Worm (Caenorhabditis elegans) whole organism, L1 larva: ENCODE results near the gene K08D8.3.

ENCODE experiments used
- F16B12.6 ChIP-seq: fragments of 150-350 bp; optimal IDR thresholded peaks from 2 replicates; lab custom pipeline; 2014; ENCODE audit warnings: missing biosample characterization, missing genetic modification characterization
- aha-1 ChIP-seq: fragments of 150-350 bp; optimal IDR thresholded peaks from 2 replicates; lab custom pipeline; 2014; ENCODE audit warnings: missing biosample characterization, missing genetic modification characterization
- ceh-82 ChIP-seq, 3 experiments: fragments of 150-350 bp in 1 of 3; sonication (generic microtip) in 2 of 3; optimal IDR thresholded peaks; 2 replicates each; lab custom pipeline; 2014 to 2017; ENCODE audit warnings: missing biosample characterization in 3 of 3, missing genetic modification characterization in 3 of 3
- efl-3 ChIP-seq: fragments of 200-800 bp; sonication (Bioruptor generic); optimal IDR thresholded peaks from 2 replicates; lab custom pipeline; 2018; ENCODE audit warnings: mild to moderate bottlenecking, missing genetic modification characterization, missing compliant biosample characterization
- egl-27 ChIP-seq, 2 experiments: fragments of 150-350 bp in 1 of 2; sonication (generic microtip); optimal IDR thresholded peaks; 3 replicates each; lab custom pipeline; 2017 to 2018; ENCODE audit warnings: missing biosample characterization in 2 of 2, missing genetic modification characterization in 2 of 2, missing genetic modification reagents in 2 of 2
- elt-2 ChIP-seq: sonication (generic microtip); optimal IDR thresholded peaks from 2 replicates; lab custom pipeline; 2016; ENCODE audit warnings: missing genetic modification characterization, mild to moderate bottlenecking, inconsistent platforms, missing compliant biosample characterization, missing genetic modification reagents
- fos-1 ChIP-seq: fragments of 150-350 bp; optimal IDR thresholded peaks from 2 replicates; lab custom pipeline; 2014; ENCODE audit warnings: missing biosample characterization, missing genetic modification characterization
- lin-39 ChIP-seq: fragments of 150-350 bp; optimal IDR thresholded peaks from 2 replicates; lab custom pipeline; 2014; ENCODE audit warnings: missing biosample characterization, missing genetic modification reagents, missing genetic modification characterization
- nhr-20 ChIP-seq: sonication (generic microtip); optimal IDR thresholded peaks from 2 replicates; lab custom pipeline; 2016; ENCODE audit warnings: mild to moderate bottlenecking, missing genetic modification characterization, missing compliant biosample characterization
- snpc-4 ChIP-seq: fragments of 150-350 bp; optimal IDR thresholded peaks from 2 replicates; lab custom pipeline; 2014; ENCODE audit warnings: missing biosample characterization, missing genetic modification characterization
- tlp-1 ChIP-seq: fragments of 150-350 bp; optimal IDR thresholded peaks from 2 replicates; lab custom pipeline; 2014; ENCODE audit warnings: missing biosample characterization, missing genetic modification characterization
- unc-130 ChIP-seq: fragments of 150-350 bp; optimal IDR thresholded peaks from 2 replicates; lab custom pipeline; 2017; ENCODE audit warnings: missing biosample characterization, missing genetic modification characterization, inconsistent platforms
- unc-62 ChIP-seq: fragments of 150-350 bp; optimal IDR thresholded peaks from 2 replicates; lab custom pipeline; 2014; ENCODE audit warnings: missing biosample characterization, missing genetic modification reagents, missing genetic modification characterization
- zag-1 ChIP-seq: fragments of 150-350 bp; optimal IDR thresholded peaks from 2 replicates; lab custom pipeline; 2014; ENCODE audit warnings: missing biosample characterization, missing genetic modification characterization

- no peak for TF ChIP-seq egl-27 (tag; optimal IDR thresholded peaks at IDR 0.05; lab: Kevin White, UChicago)
- TF ChIP-seq aha-1 (tag; lab: Kevin White, UChicago): no peak
- no peak for TF ChIP-seq lin-39
- no peak for TF ChIP-seq snpc-4 (tag; lab: Kevin White, UChicago)
- no peak for TF ChIP-seq F16B12.6 (tag; lab: Kevin White, UChicago)
- TF ChIP-seq ceh-82 (tag; optimal IDR thresholded peaks at IDR 0.05; lab: Kevin White, UChicago): no peak
- no peak for TF ChIP-seq fos-1 (tag; lab: Kevin White, UChicago)
- no peak for TF ChIP-seq unc-130 (tag; lab: Kevin White, UChicago)
- no peak for TF ChIP-seq unc-62 (GFP tag; lab: Kevin White, UChicago)
- no peak for TF ChIP-seq zag-1 (tag; lab: Kevin White, UChicago)
- TF ChIP-seq nhr-20 (tag; lab: Kevin White, UChicago): no peak
- no peak for TF ChIP-seq efl-3 (GFP tag; lab: Kevin White, UChicago)
- no peak for TF ChIP-seq tlp-1 (tag; lab: Kevin White, UChicago)
- peak; percentile 49 for TF ChIP-seq elt-2
Observed at ce11 chrIV:12902430-12903110, 3.9 kb downstream of the K08D8.3 start, which contains the start of gene K08D8.2.
